Fruit fly (Drosophila melanogaster): ENCODE data around the gene Nedd8.

The Nedd8 gene

DNA sequence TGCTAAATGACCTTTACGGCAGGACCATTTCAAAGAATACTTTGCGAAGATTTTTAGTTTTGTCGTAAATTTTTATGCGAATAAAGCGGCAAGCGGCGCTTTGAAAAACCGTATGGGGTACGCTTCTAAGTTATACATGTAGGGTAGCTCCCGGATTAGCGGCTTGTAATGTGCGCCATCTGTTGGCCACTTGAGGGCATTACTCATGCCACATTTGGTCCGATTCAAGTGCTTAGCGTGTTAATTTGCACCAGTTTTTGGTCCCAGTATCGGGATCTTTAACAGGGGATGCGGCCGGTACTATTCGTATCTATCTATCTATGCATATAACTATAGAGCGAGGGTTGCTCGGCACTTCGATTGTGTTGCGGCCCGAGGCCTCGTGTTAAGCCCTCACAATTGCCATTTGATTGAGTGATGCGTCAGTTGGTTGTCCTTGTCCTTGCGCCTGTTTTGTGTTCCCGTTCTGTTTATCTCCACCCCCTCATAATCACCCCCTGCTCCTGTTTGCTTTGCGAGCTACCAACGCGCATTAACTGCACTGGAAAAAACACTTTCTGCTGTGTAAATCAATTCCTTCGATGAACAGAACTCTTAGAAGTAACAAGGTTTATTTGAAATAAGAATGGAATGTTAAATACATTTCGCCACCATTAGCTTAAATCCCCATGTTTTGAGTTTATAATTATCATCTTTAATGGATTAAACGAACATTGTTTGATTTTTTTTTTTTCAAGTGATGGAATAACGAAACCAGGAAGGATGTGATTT is 21.1 kb downstream of the Nedd8 start (continued):
- peak; percentile 26 for TF ChIP-seq nmo (GFP tag; optimal IDR thresholded peaks at IDR 0.05)
- TF ChIP-seq CG1792 (GFP tag; optimal IDR thresholded peaks at IDR 0.05): no peak
- TF ChIP-seq CG2202 (tag; optimal IDR thresholded peaks at IDR 0.05): peak; percentile 43
- TF ChIP-seq HLH3B (GFP tag; IDR thresholded peaks at IDR 0.05): no peak
- TF ChIP-seq CG1529 (GFP tag; optimal IDR thresholded peaks at IDR 0.05): no peak
- TF ChIP-seq CG16863 (GFP tag; optimal IDR thresholded peaks at IDR 0.05): peak; percentile 14
- peak; percentile 72 for TF ChIP-seq CG10979 (tag; optimal IDR thresholded peaks at IDR 0.05)
- peak; percentile 67 for TF ChIP-seq zf30C (GFP tag; optimal IDR thresholded peaks at IDR 0.05)
- TF ChIP-seq Pdp1 (GFP tag; optimal IDR thresholded peaks at IDR 0.05): peak in 1 of 2 experiments; percentile 2
- TF ChIP-seq ERR (GFP tag; optimal IDR thresholded peaks at IDR 0.05): no peak
- peak; percentile 24 for TF ChIP-seq CG16815 (GFP tag; optimal IDR thresholded peaks at IDR 0.05)
- TF ChIP-seq TFAM (GFP tag; optimal IDR thresholded peaks at IDR 0.05): no peak
- TF ChIP-seq CG8388 (GFP tag; optimal IDR thresholded peaks at IDR 0.05): peak; percentile 27
- peak; percentile 47; the same call in 1 of the 2 replicates for TF ChIP-seq CG31441 (GFP tag; IDR thresholded peaks at IDR 0.05)
- no peak for TF ChIP-seq NC2β (GFP tag; optimal IDR thresholded peaks at IDR 0.05)
- no peak for TF ChIP-seq Hey (tag; optimal IDR thresholded peaks at IDR 0.05)
- no peak for TF ChIP-seq br (optimal IDR thresholded peaks at IDR 0.05)
- TF ChIP-seq trem (tag; optimal IDR thresholded peaks at IDR 0.05): peak; percentile 11
- TF ChIP-seq trh (GFP tag; optimal IDR thresholded peaks at IDR 0.05): no peak
- TF ChIP-seq Hsf (GFP tag; optimal IDR thresholded peaks at IDR 0.05): no peak
- TF ChIP-seq CG3163 (GFP tag; optimal IDR thresholded peaks at IDR 0.05): no peak
- peak; percentile 59 for TF ChIP-seq phol (tag; optimal IDR thresholded peaks at IDR 0.05)
- TF ChIP-seq Med (GFP tag): peak; percentile 73
- peak; percentile 49 for TF ChIP-seq dmrt99B (tag; optimal IDR thresholded peaks at IDR 0.05)
- TF ChIP-seq CG17361 (GFP tag; IDR thresholded peaks at IDR 0.05): peak; percentile 45; the same call in 1 of the 3 replicates
- no peak for TF ChIP-seq CG6765 (GFP tag; optimal IDR thresholded peaks at IDR 0.05)
- no peak for TF ChIP-seq hth (optimal IDR thresholded peaks at IDR 0.05)
- no peak for TF ChIP-seq Dref (GFP tag; IDR thresholded peaks at IDR 0.05)
- TF ChIP-seq zfh1 (GFP tag; IDR thresholded peaks at IDR 0.05): no peak
- TF ChIP-seq sug (tag; optimal IDR thresholded peaks at IDR 0.05): no peak
- peak; percentile 92 for TF ChIP-seq sens (GFP tag)
- TF ChIP-seq unc-4 (GFP tag; IDR thresholded peaks at IDR 0.05; ENCODE audit: partially characterized antibody): no peak
- TF ChIP-seq ssp (GFP tag; IDR thresholded peaks at IDR 0.05): no peak
- TF ChIP-seq CG13624 (GFP tag; optimal IDR thresholded peaks at IDR 0.05): no peak
- TF ChIP-seq D19B (GFP tag; optimal IDR thresholded peaks at IDR 0.05): no peak
- no peak for TF ChIP-seq slou (GFP tag; optimal IDR thresholded peaks at IDR 0.05)
- TF ChIP-seq zen (tag; optimal IDR thresholded peaks at IDR 0.05): peak; percentile 19
- peak; percentile 59 for TF ChIP-seq CG14710 (tag; optimal IDR thresholded peaks at IDR 0.05)
- no peak for TF ChIP-seq Neu2 (GFP tag; optimal IDR thresholded peaks at IDR 0.05; ENCODE audit: borderline replicate concordance)
- TF ChIP-seq CG9727 (GFP tag; optimal IDR thresholded peaks at IDR 0.05): peak; percentile 44
- TF ChIP-seq Blimp-1 (GFP tag; optimal IDR thresholded peaks at IDR 0.05): peak; percentile 58
- TF ChIP-seq peb (GFP tag; IDR thresholded peaks at IDR 0.05): no peak
- TF ChIP-seq tup (GFP tag; optimal IDR thresholded peaks at IDR 0.05): no peak
- TF ChIP-seq CG15696 (tag; optimal IDR thresholded peaks at IDR 0.05): peak; percentile 57
- no peak for TF ChIP-seq NFAT (GFP tag; IDR thresholded peaks at IDR 0.05)
- peak; percentile 15 for TF ChIP-seq CG12219 (GFP tag; optimal IDR thresholded peaks at IDR 0.05)
- TF ChIP-seq CG3847 (GFP tag; IDR thresholded peaks at IDR 0.05): no peak
- TF ChIP-seq lmd (GFP tag; IDR thresholded peaks at IDR 0.05): no peak
- TF ChIP-seq CG7556 (GFP tag; optimal IDR thresholded peaks at IDR 0.05): no peak
- TF ChIP-seq CG6813 (GFP tag; optimal IDR thresholded peaks at IDR 0.05): no peak

Measured in whole organism, embryonic.